Worm (Caenorhabditis elegans) whole organism, L4/young adult: Measurements from ENCODE around the gene C03B1.2.

Experiments
- W03F9.2 ChIP-seq: fragments of 150-350 bp; optimal IDR thresholded peaks from 2 replicates; lab custom pipeline; 2014; ENCODE audit warnings: missing biosample characterization, missing genetic modification characterization
- dao-5 ChIP-seq: sonication (generic microtip); optimal IDR thresholded peaks from 2 replicates; lab custom pipeline; 2016; ENCODE audit warnings: missing genotype, missing genetic modification characterization, moderate library complexity, missing compliant biosample characterization
- him-1 ChIP-seq: sonication (generic microtip); optimal IDR thresholded peaks from 2 replicates; lab custom pipeline; 2016; ENCODE audit warnings: missing genotype, missing genetic modification reagents, missing genetic modification characterization, missing compliant biosample characterization

C03B1.2 gene

ce11 chrX:6347013-6347412 is 22.8 kb upstream of the C03B1.2 start, which contains the start of gene C03B1.9:
TSS of gene C03B1.9 (minus strand) at chrX:6347113.
- no peak for TF ChIP-seq dao-5
- no peak for TF ChIP-seq him-1 (tag; lab: Kevin White, UChicago)
- TF ChIP-seq W03F9.2 (tag; lab: Kevin White, UChicago): no peak

ce11 chrX:6350016-6350415 is 19.8 kb upstream of the C03B1.2 start, which contains the start of gene C03B1.6:
TSS of gene C03B1.6 (plus strand) at chrX:6350316.
- TF ChIP-seq W03F9.2 (tag; lab: Kevin White, UChicago): no peak
- TF ChIP-seq him-1 (tag; lab: Kevin White, UChicago): no peak
- TF ChIP-seq dao-5: no peak

- TF ChIP-seq him-1 (tag; lab: Kevin White, UChicago) (no peak), W03F9.2 (tag; lab: Kevin White, UChicago) (no peak), dao-5 (no peak)
These were observed 16.1 kb upstream of the C03B1.2 start for ce11 chrX:6353763-6354162.

DNA sequence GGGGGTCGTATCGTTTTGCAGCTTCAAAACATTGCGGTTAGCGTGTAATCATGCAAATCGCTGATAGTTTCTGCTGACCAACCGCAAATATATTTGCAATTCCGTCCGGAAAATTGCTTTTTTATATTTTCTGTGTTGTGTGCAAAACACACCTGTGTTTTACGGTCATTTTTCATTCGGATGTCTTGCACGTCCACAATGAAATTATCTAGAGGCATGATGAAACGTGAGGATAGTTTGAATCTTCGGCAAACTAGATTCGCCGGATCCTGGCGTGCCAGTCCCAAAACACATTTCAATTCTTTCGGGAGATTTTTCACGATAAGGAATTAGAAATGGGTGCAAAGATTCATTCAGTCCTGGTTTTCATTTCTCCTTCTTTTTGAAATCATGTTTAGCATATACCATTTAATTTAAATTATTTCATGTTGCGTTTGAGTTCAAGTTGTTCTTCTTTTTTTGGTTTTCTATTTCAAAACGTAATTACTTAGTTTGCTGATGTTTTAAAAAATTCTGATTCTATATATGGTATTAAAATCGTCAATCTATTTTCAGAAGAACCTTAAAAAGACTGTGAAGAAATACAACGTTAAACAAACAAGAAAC is 14.7 kb upstream of the C03B1.2 start, which contains the start of gene C03B1.5:
Gene C03B1.5 (plus strand): TSS at position 556 of the 606 bp plus-strand sequence.
- TF ChIP-seq W03F9.2 (tag; lab: Kevin White, UChicago) (no peak), him-1 (tag; lab: Kevin White, UChicago) (no peak), dao-5 (no peak)

- TF ChIP-seq W03F9.2 (tag; lab: Kevin White, UChicago): no peak
These were observed 12.0 kb upstream of the C03B1.2 start, which contains the start of gene C03B1.10 for ce11 chrX:6357772-6358171. TSS of gene C03B1.10 (minus strand) at chrX:6357872.

ce11 chrX:6360077-6360476 is 9.7 kb upstream of the C03B1.2 start:
- TF ChIP-seq W03F9.2 (tag; lab: Kevin White, UChicago): no peak
- no peak for TF ChIP-seq him-1 (tag; lab: Kevin White, UChicago)
- no peak for TF ChIP-seq dao-5

DNA sequence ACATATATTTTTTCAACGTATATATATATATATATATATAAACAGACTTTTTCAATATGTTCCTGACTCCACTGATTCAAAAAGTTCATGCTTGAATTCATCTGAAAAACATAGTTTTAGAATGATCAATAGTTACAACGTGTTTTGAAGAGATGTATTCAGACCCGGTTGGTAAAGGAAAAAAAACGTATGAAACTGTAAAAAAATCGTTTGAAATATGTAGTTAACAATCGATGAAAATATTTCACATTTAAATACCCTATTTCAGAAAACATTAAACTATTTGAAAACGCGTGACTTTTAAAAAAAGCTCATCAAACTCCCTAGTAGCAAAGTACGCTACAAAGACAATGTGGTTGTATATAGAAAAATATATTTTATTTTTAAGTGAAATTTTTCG is 9.2 kb upstream of the C03B1.2 start, which contains the start of gene C03B1.14:
Gene C03B1.14 (minus strand): TSS at position 101 of the 400 bp plus-strand sequence.
- TF ChIP-seq him-1 (tag; lab: Kevin White, UChicago) (no peak), W03F9.2 (tag; lab: Kevin White, UChicago) (no peak)

- no peak for TF ChIP-seq him-1 (tag; lab: Kevin White, UChicago)
- no peak for TF ChIP-seq W03F9.2 (tag; lab: Kevin White, UChicago)
- TF ChIP-seq dao-5: no peak
These were observed 5.6 kb upstream of the C03B1.2 start, which contains the start of gene C03B1.4 for ce11 chrX:6364196-6364595. TSS of gene C03B1.4 (plus strand) at chrX:6364496.

DNA sequence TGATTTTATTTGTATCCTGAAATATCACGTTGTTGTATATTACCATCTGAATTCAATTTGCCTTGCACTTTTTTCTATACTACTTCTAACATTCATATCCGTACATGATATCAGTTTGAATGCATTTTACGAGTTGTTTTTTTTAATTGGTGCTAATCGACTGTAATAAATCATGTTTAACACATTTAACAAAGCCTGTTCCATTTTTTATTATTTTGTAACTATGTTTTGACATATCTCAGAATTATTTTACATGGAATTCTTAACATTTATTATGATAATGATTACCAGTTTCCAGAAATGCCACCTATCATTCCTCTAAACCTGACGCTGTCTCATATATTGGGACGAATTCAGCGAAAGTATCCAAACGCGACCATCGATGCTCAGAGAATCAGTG is 4.1 kb upstream of the C03B1.2 start, which contains the start of gene C03B1.3:
Gene C03B1.3 (plus strand): TSS at position 301 of the 400 bp plus-strand sequence.
- no peak for TF ChIP-seq dao-5
- TF ChIP-seq W03F9.2 (tag; lab: Kevin White, UChicago): no peak
- no peak for TF ChIP-seq him-1 (tag; lab: Kevin White, UChicago)

- TF ChIP-seq dao-5 (peak; percentile 64), him-1 (tag; lab: Kevin White, UChicago) (no peak), W03F9.2 (tag; lab: Kevin White, UChicago) (peak; percentile 3)
These were observed 1.6 kb downstream of the C03B1.2 start for ce11 chrX:6371192-6372116.

- no peak for TF ChIP-seq W03F9.2 (tag; lab: Kevin White, UChicago)
- TF ChIP-seq dao-5: no peak
- TF ChIP-seq him-1 (tag; lab: Kevin White, UChicago): no peak
These were observed 3.5 kb downstream of the C03B1.2 start, which contains the start of gene C03B1.17 for ce11 chrX:6373348-6373747. TSS of gene C03B1.17 (plus strand) at chrX:6373648.

ce11 chrX:6374451-6374850 is 4.6 kb downstream of the C03B1.2 start, which contains the start of gene C03B1.1:
TSS of gene C03B1.1 (plus strand) at chrX:6374751.
- TF ChIP-seq dao-5 (no peak), him-1 (tag; lab: Kevin White, UChicago) (no peak), W03F9.2 (tag; lab: Kevin White, UChicago) (no peak)

DNA sequence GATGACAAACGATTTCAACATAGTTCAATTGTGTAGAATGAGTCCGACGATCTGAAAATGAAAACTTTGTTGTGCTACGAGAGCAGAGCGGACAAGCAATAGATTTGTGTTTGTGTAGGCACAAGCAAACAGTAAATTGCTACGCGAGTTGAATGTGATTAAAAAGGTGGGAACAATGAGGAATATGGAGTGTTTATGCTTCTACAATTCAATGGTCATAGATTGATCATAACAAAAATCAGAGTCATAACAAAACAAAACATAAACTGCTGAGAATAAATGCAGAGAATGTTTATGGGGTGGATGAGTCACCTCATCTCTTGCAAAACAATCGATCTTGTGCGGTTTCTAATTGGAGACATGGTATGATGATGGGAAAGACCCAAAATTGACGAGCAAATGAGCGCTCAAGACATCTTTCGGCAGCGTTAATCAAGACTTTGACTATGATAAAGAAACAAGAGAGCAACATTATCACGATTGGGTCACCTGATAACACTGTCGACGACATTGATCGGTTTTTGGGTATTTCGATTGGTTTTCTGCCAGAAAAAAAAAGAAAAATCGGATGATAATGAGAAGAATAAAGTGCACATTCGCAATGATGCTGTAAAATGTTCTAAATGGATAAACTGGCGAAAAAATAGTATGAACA is 7.9 kb downstream of the C03B1.2 start, which contains the start of gene lmp-1:
Gene lmp-1 (minus strand): TSS at position 51 of the 655 bp plus-strand sequence.
- TF ChIP-seq W03F9.2 (tag; lab: Kevin White, UChicago): no peak
- TF ChIP-seq him-1 (tag; lab: Kevin White, UChicago): no peak
- no peak for TF ChIP-seq dao-5
